Fruit fly (Drosophila melanogaster) whole organism, prepupa: Measurements from ENCODE around the gene Rad60.

Source experiments
- CG6276 ChIP-seq: fragments of 200-800 bp; sonication (Bioruptor generic); optimal IDR thresholded peaks from 2 replicates; lab custom pipeline; 2017; ENCODE audit warnings: missing biosample characterization, mild to moderate bottlenecking, missing genetic modification characterization
- CG8319 ChIP-seq: fragments of 200-800 bp; sonication (Bioruptor generic); optimal IDR thresholded peaks from 3 replicates; lab custom pipeline; 2016; ENCODE audit warnings: missing biosample characterization, missing genetic modification characterization
- Eip75B ChIP-seq: fragments of 200-800 bp; sonication (Bioruptor generic); optimal IDR thresholded peaks from 3 replicates; lab custom pipeline; 2016; ENCODE audit warnings: missing biosample characterization, missing genetic modification characterization
- Ets96B ChIP-seq: fragments of 200-800 bp; optimal IDR thresholded peaks from 2 replicates; lab custom pipeline; 2019; ENCODE audit warnings: missing biosample characterization, mild to moderate bottlenecking, missing genetic modification characterization, moderate library complexity
- Hr39 ChIP-seq: fragments of 200-800 bp; sonication (Bioruptor generic); optimal IDR thresholded peaks from 2 replicates; lab custom pipeline; 2016; ENCODE audit warnings: missing biosample characterization, missing genetic modification characterization
- Lpt ChIP-seq: fragments of 200-800 bp; sonication (Bioruptor generic); optimal IDR thresholded peaks from 3 replicates; lab custom pipeline; 2016; ENCODE audit warnings: missing biosample characterization, missing genetic modification characterization
- dac ChIP-seq: fragments of 200-800 bp; sonication (Bioruptor generic); optimal IDR thresholded peaks from 2 replicates; lab custom pipeline; 2017; ENCODE audit warnings: missing biosample characterization, mild to moderate bottlenecking, missing genetic modification characterization

DNA sequence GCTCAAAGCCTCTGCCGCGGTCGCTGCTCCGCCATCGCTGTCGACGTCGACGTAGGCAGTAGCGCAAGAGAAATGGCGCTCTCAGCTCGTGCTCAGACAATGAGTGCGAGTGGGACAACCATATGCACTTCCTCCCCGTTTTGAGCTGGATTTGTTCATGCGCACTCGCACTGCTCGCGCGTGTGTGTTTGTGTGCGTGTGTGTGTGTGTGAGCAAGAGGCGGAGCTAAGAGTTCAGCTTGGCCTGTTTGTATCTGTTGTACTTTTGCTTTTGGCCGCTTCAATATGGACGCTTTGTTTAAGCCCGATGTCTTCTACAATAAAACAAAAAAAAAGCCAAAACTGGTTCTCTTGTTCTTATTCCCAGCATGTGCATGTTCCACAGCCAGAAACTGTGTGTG lies 50.2 kb downstream of the Rad60 start:
- TF ChIP-seq Ets96B (no peak), Hr39 (GFP tag; lab: Kevin White, UChicago) (no peak), Lpt (GFP tag; lab: Kevin White, UChicago) (no peak), dac (GFP tag; lab: Kevin White, UChicago) (no peak), Eip75B (GFP tag; lab: Kevin White, UChicago) (no peak), CG8319 (GFP tag; lab: Kevin White, UChicago) (peak; percentile 22), CG6276 (GFP tag; lab: Kevin White, UChicago) (no peak)
